Fruit fly (Drosophila melanogaster): ENCODE data around the gene Sid.

Gene Sid

DNA sequence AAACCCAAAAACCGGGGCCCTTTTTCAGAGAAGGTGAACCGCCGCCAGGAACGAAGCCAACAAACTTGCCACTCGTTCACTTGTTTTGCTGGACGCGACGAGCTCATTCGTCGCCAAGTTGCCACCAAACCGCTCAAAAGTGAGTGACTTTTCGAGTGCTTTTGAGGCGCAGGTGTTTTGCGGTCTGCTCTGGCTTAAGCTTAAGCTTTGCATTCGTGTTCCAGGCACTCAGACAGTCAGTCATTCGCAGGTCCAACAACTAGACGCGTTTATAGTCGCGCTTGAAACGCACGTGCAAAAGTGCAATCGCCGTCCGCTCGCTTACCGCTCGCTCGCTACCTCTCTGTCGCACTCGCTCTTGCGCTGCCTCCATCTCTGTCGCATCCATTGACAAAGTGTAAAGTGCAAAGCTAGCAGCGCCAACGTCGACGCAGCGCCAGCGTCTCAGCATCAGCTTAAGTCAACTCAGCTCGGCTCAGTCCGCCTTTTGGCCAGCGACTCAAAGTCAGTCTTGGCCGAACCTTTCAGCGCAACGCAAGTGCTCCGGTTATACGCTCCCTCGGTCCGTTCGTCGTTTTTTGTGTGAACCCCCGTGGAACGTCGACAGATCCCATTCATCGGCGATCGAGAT lies 11.4 kb downstream of the Sid start (continued):
- TF ChIP-seq oc (tag; optimal IDR thresholded peaks at IDR 0.05) = peak; percentile 75
- TF ChIP-seq CTCF (GFP tag; optimal IDR thresholded peaks at IDR 0.05) = no peak
- TF ChIP-seq caup (GFP tag; optimal IDR thresholded peaks at IDR 0.05; ENCODE audit: severe bottlenecking) = no peak
- TF ChIP-seq cwo (GFP tag; optimal IDR thresholded peaks at IDR 0.05) = peak; percentile 13
- TF ChIP-seq nom (GFP tag; optimal IDR thresholded peaks at IDR 0.05) = peak; percentile 30
- TF ChIP-seq Lim3 (GFP tag; IDR thresholded peaks at IDR 0.05) = no peak
- TF ChIP-seq rib (GFP tag; IDR thresholded peaks at IDR 0.05) = no peak
- peak; percentile 93 for TF ChIP-seq z (GFP tag; IDR thresholded peaks at IDR 0.05)
- peak; percentile 0 for TF ChIP-seq CG5180 (GFP tag; optimal IDR thresholded peaks at IDR 0.05)
- TF ChIP-seq cad (GFP tag; optimal IDR thresholded peaks at IDR 0.05) = no peak
- 0 out of 3 replicates have a peak, but pooled peaks have one; percentile 3 for TF ChIP-seq ken (GFP tag; IDR thresholded peaks at IDR 0.05)
- no peak for TF ChIP-seq CG13296 (GFP tag; optimal IDR thresholded peaks at IDR 0.05)
- TF ChIP-seq Dref (GFP tag; IDR thresholded peaks at IDR 0.05) = no peak
- 0 out of 3 replicates have a peak, but pooled peaks have one; percentile 6 for TF ChIP-seq sr (GFP tag; IDR thresholded peaks at IDR 0.05)
- TF ChIP-seq ind (GFP tag; optimal IDR thresholded peaks at IDR 0.05) = no peak
- TF ChIP-seq Drgx (GFP tag; IDR thresholded peaks at IDR 0.05) = peak; percentile 16; the same call in 1 of the 2 replicates
- 0 out of 2 replicates have a peak, but pooled peaks have one; percentile 15 for TF ChIP-seq vvl (GFP tag; IDR thresholded peaks at IDR 0.05)
- TF ChIP-seq Dfd (GFP tag; optimal IDR thresholded peaks at IDR 0.05) = no peak
- no peak for TF ChIP-seq al (GFP tag; IDR thresholded peaks at IDR 0.05)
- no peak for TF ChIP-seq peb (GFP tag; IDR thresholded peaks at IDR 0.05)
- no peak for TF ChIP-seq CG6765 (GFP tag; optimal IDR thresholded peaks at IDR 0.05)
- no peak for TF ChIP-seq CG10321 (GFP tag; IDR thresholded peaks at IDR 0.05)
- no peak for TF ChIP-seq CG8281 (tag; optimal IDR thresholded peaks at IDR 0.05)
- no peak for TF ChIP-seq p53 (GFP tag; optimal IDR thresholded peaks at IDR 0.05)
- no peak for TF ChIP-seq bsh (GFP tag; optimal IDR thresholded peaks at IDR 0.05)
- TF ChIP-seq Dek (tag; optimal IDR thresholded peaks at IDR 0.05) = no peak
- no peak for TF ChIP-seq Sox102F (GFP tag; optimal IDR thresholded peaks at IDR 0.05)
- 0 out of 3 replicates have a peak, but pooled peaks have one; percentile 20 for TF ChIP-seq Opbp (GFP tag; IDR thresholded peaks at IDR 0.05; ENCODE audit: partially characterized antibody)
- TF ChIP-seq Hr78 (GFP tag; optimal IDR thresholded peaks at IDR 0.05) = peak in 1 of 2 experiments; percentile 46
- no peak for TF ChIP-seq CG17361 (GFP tag; IDR thresholded peaks at IDR 0.05)
- no peak for TF ChIP-seq CG6813 (GFP tag; optimal IDR thresholded peaks at IDR 0.05)
- TF ChIP-seq chinmo (GFP tag; IDR thresholded peaks at IDR 0.05; ENCODE audit: partially characterized antibody) = peak; percentile 98
- TF ChIP-seq trh (GFP tag; optimal IDR thresholded peaks at IDR 0.05) = no peak
- no peak for TF ChIP-seq ranshi (GFP tag; IDR thresholded peaks at IDR 0.05)
- TF ChIP-seq D19A (tag; optimal IDR thresholded peaks at IDR 0.05) = no peak
- TF ChIP-seq tll (GFP tag; optimal IDR thresholded peaks at IDR 0.05) = no peak
- TF ChIP-seq HLH4C (GFP tag; IDR thresholded peaks at IDR 0.05; ENCODE audit: partially characterized antibody) = 0 out of 3 replicates have a peak, but pooled peaks have one; percentile 37
- TF ChIP-seq CG3281 (GFP tag; optimal IDR thresholded peaks at IDR 0.05) = no peak
- TF ChIP-seq CG17612 (GFP tag; IDR thresholded peaks at IDR 0.05) = no peak
- no peak for TF ChIP-seq kay (GFP tag; optimal IDR thresholded peaks at IDR 0.05)
- TF ChIP-seq CG18011 (GFP tag; optimal IDR thresholded peaks at IDR 0.05) = no peak
- TF ChIP-seq dati (GFP tag; IDR thresholded peaks at IDR 0.05) = no peak
- TF ChIP-seq CG13624 (GFP tag; optimal IDR thresholded peaks at IDR 0.05) = no peak
- no peak for TF ChIP-seq bowl (GFP tag; IDR thresholded peaks at IDR 0.05)
- TF ChIP-seq Mes4 (GFP tag; optimal IDR thresholded peaks at IDR 0.05) = no peak
- TF ChIP-seq onecut (GFP tag; IDR thresholded peaks at IDR 0.05) = no peak
- no peak for TF ChIP-seq ara (GFP tag; IDR thresholded peaks at IDR 0.05)
- no peak for TF ChIP-seq knrl (GFP tag; IDR thresholded peaks at IDR 0.05; ENCODE audit: partially characterized antibody)
- TF ChIP-seq row (GFP tag; IDR thresholded peaks at IDR 0.05) = no peak
- no peak for TF ChIP-seq Gug (GFP tag; IDR thresholded peaks at IDR 0.05)
